Worm (Caenorhabditis elegans): ENCODE results near the gene swip-10.

DNA sequence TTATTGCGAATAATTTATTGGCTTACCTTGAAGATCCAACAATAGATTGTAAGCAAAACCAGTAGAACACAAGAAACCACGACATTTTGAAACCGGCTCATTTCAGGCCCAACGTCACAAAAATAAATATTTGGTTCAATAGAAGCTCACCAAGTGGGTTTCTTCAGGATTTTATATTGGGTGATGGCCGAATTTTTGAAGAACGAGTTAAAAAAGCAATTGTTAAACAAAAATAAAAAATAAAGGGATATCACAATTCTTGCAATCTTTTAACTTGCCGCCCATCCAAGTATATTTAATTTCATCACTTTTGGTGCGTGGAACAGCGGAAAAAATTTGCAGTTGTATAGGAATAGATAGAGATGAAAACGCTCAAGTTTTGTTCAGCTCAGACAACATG is 21.3 kb downstream of the swip-10 start, which contains the start of gene T21D9.2:
- no peak for TF ChIP-seq B0310.2 (tag; optimal IDR thresholded peaks at IDR 0.05)
- TF ChIP-seq hnd-1 (tag; optimal IDR thresholded peaks at IDR 0.05), result no peak
- no peak for TF ChIP-seq ama-1 (optimal IDR thresholded peaks at IDR 0.05)
- TF ChIP-seq aly-1 (tag; optimal IDR thresholded peaks at IDR 0.05), result no peak
- no peak for TF ChIP-seq hmg-4 (GFP tag; optimal IDR thresholded peaks at IDR 0.05)
- no peak for TF ChIP-seq hmbx-1 (tag; optimal IDR thresholded peaks at IDR 0.05)
- TF ChIP-seq tbx-11 (GFP tag; IDR thresholded peaks at IDR 0.05), result no peak
- no peak for TF ChIP-seq pes-1 (GFP tag; IDR thresholded peaks at IDR 0.05)
- TF ChIP-seq sea-1 (GFP tag; conservative IDR thresholded peaks at IDR 0.05), result no peak
- no peak for TF ChIP-seq ets-7 (tag; optimal IDR thresholded peaks at IDR 0.05)
- no peak for TF ChIP-seq ceh-13 (GFP tag; optimal IDR thresholded peaks at IDR 0.05)
- TF ChIP-seq tra-4 (tag; optimal IDR thresholded peaks at IDR 0.05), result no peak
- TF ChIP-seq tbx-37 (GFP tag; conservative IDR thresholded peaks at IDR 0.05), result no peak
- TF ChIP-seq flt-1 (GFP tag; IDR thresholded peaks at IDR 0.05), result no peak
